Fruit fly (Drosophila melanogaster): ENCODE results near the gene CG3552.
A peak's percentile ranks its signal among the peaks of the same experiment; 100 is the strongest.

The CG3552 gene

DNA sequence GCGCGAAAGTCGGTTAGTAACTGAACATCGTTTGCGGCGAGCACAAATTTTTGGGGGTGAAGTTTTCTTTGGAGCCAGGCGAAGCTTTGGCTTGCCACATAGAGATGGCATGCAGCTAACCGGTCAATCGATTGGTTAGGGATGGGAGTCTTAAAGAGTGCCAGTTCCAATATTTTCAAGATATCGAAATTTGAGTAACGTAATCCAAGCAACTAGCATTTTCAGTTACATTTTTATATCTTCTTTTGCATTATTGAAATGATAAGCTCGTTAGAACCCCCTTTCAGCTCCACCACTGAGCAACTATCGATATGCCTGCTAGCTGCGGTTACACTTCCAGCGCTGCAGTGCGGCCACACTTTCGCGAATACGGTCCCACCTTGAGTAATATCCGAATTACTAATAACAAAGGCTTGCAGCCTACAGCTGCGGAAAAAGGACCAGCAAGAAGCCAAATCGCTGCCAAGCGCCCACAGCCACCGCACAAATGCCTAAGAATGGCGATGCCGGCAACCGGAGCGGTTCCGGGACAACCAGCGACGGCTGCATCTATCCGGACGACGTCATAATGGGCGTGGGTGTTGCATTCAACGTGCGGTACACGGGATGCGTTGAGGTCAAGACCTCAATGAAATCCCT, 29.3 kb upstream of the CG3552 start, which contains the start of the genes Atat and Shc (continued):
- TF ChIP-seq schlank (tag; optimal IDR thresholded peaks at IDR 0.05): peak; percentile 98
- TF ChIP-seq CG12744 (GFP tag; optimal IDR thresholded peaks at IDR 0.05): peak; percentile 99

DNA sequence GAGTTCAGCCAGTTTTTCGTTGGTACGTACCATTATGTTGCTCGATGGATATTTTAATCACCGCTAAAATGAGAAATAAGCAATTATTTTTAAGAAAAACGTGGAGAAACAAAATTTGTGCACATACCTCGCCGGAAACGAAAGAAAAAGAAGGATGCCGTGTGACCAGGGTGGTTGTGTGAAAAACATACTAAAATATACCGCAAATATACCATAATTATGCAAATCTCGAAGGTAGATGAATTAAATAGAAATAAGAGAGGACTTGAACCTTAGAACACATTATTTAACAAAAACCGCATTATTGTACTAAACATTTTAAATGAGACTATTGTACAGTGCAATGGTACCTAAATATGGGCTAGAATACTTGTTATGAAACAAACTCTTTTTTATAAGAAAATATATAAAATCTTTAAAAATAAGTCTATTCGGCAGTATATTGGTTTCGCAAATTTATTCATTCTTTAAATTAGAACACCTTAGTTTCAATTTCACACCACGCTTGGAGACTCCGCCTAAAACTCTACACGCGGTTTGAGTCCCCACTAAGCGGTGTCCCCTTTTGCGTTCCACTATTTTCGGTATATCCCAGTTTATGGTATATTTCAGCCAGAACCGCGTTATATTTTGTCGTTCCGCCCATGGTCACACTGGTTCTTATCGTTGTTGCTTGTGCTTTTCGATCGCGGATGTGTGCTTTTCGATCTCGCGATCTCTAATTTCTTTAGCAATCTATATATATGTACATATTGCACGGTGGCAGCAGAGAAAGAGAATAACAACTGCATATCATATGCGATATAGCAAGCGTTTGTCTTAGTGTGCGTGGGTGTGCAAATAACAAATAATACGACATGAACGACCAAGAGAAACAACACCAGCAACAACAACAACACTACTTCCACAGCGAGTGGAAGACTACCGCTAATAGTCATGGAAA, 26.2 kb upstream of the CG3552 start, which contains the start of the genes RpS17 and MTF-1:
TSS of gene RpS17 (minus strand) at position 157 of the 943 bp plus-strand sequence.
TSS of gene MTF-1 (plus strand) at position 648 of the 943 bp plus-strand sequence.
- TF ChIP-seq fru (optimal IDR thresholded peaks at IDR 0.05) (no peak), CG18476 (GFP tag; optimal IDR thresholded peaks at IDR 0.05) (no peak), peb (GFP tag; IDR thresholded peaks at IDR 0.05) (no peak), Stat92E (GFP tag; optimal IDR thresholded peaks at IDR 0.05) (peak in 1 of 3 experiments; percentile 30), ATbp (GFP tag; optimal IDR thresholded peaks at IDR 0.05) (peak; percentile 44), CoRest (tag; optimal IDR thresholded peaks at IDR 0.05) (peak; percentile 31), CG6254 (GFP tag; optimal IDR thresholded peaks at IDR 0.05) (no peak), CG6175 (GFP tag; IDR thresholded peaks at IDR 0.05) (no peak), zfh2 (GFP tag; optimal IDR thresholded peaks at IDR 0.05) (peak; percentile 29), CG2120 (GFP tag; optimal IDR thresholded peaks at IDR 0.05) (peak; percentile 15), prd (optimal IDR thresholded peaks at IDR 0.05) (no peak), prd (GFP tag; IDR thresholded peaks at IDR 0.05) (no peak), CG34376 (GFP tag; optimal IDR thresholded peaks at IDR 0.05) (peak; percentile 91), Rx (GFP tag; IDR thresholded peaks at IDR 0.05) (0 out of 2 replicates have a peak, but pooled peaks have one; percentile 22), CG7928 (GFP tag; optimal IDR thresholded peaks at IDR 0.05) (no peak), knrl (GFP tag; IDR thresholded peaks at IDR 0.05; ENCODE audit: partially characterized antibody) (no peak), CG3838 (GFP tag; optimal IDR thresholded peaks at IDR 0.05) (no peak), CG4360 (GFP tag; IDR thresholded peaks at IDR 0.05) (peak; percentile 87), CG15269 (tag; optimal IDR thresholded peaks at IDR 0.05) (peak; percentile 57), Mrtf (GFP tag; IDR thresholded peaks at IDR 0.05) (no peak), jumu (GFP tag; optimal IDR thresholded peaks at IDR 0.05) (no peak), CG31388 (GFP tag; optimal IDR thresholded peaks at IDR 0.05) (no peak), crol (GFP tag; IDR thresholded peaks at IDR 0.05) (0 out of 2 replicates have a peak, but pooled peaks have one; percentile 15), Lhr (GFP tag; optimal IDR thresholded peaks at IDR 0.05) (peak; percentile 72), bbx (GFP tag; IDR thresholded peaks at IDR 0.05; ENCODE audit: partially characterized antibody) (no peak), CG4282 (GFP tag; optimal IDR thresholded peaks at IDR 0.05) (no peak), Nf-YA (GFP tag; IDR thresholded peaks at IDR 0.05) (peak; percentile 73), CG16813 (GFP tag; IDR thresholded peaks at IDR 0.05; ENCODE audit: partially characterized antibody) (no peak), Asciz (GFP tag; optimal IDR thresholded peaks at IDR 0.05) (peak; percentile 45), CG10366 (GFP tag; IDR thresholded peaks at IDR 0.05) (peak; percentile 37), her (GFP tag; optimal IDR thresholded peaks at IDR 0.05) (no peak), inv (GFP tag; IDR thresholded peaks at IDR 0.05; ENCODE audit: partially characterized antibody) (no peak), HmgZ (tag; optimal IDR thresholded peaks at IDR 0.05) (peak; percentile 48), bowl (GFP tag; IDR thresholded peaks at IDR 0.05) (no peak), CG14710 (tag; optimal IDR thresholded peaks at IDR 0.05) (peak; percentile 58), CG7786 (GFP tag; optimal IDR thresholded peaks at IDR 0.05) (no peak), dpn (GFP tag; optimal IDR thresholded peaks at IDR 0.05) (peak in 1 of 2 experiments; percentile 11), CG6654 (GFP tag; optimal IDR thresholded peaks at IDR 0.05) (no peak), grau (tag; optimal IDR thresholded peaks at IDR 0.05) (peak; percentile 40), odd (GFP tag; optimal IDR thresholded peaks at IDR 0.05) (peak; percentile 71), ac (GFP tag; optimal IDR thresholded peaks at IDR 0.05) (peak; percentile 40), pnt (GFP tag; optimal IDR thresholded peaks at IDR 0.05) (no peak), nerfin-1 (tag; optimal IDR thresholded peaks at IDR 0.05) (peak; percentile 53), CG9727 (GFP tag; optimal IDR thresholded peaks at IDR 0.05) (peak; percentile 79)

All from whole organism, embryonic.